Worm (Caenorhabditis elegans) whole organism, L3 larva: ENCODE measurements around the gene F59F5.7.

ENCODE experiments used
- aly-2 ChIP-seq: fragments of 150-350 bp; optimal IDR thresholded peaks from 2 replicates; lab custom pipeline; 2014; ENCODE audit warnings: missing biosample characterization, missing genetic modification characterization
- ceh-82 ChIP-seq: fragments of 150-350 bp; optimal IDR thresholded peaks from 2 replicates; lab custom pipeline; 2014; ENCODE audit warnings: missing biosample characterization, missing genetic modification characterization
- egl-27 ChIP-seq: sonication (generic microtip); optimal IDR thresholded peaks from 4 replicates; lab custom pipeline; 2017; ENCODE audit warnings: missing biosample characterization, missing genetic modification reagents, missing genetic modification characterization
- nhr-23 ChIP-seq: fragments of 150-350 bp; optimal IDR thresholded peaks from 2 replicates; lab custom pipeline; 2014; ENCODE audit warnings: missing biosample characterization, missing genetic modification reagents, missing genetic modification characterization
- sea-2 ChIP-seq: fragments of 150-350 bp; sonication (generic microtip); optimal IDR thresholded peaks from 4 replicates; lab custom pipeline; 2014; ENCODE audit warnings: missing biosample characterization, missing genetic modification reagents, missing genetic modification characterization
- skn-1 ChIP-seq: fragments of 150-350 bp; optimal IDR thresholded peaks from 2 replicates; lab custom pipeline; 2014; ENCODE audit warnings: missing biosample characterization, missing genetic modification characterization

DNA sequence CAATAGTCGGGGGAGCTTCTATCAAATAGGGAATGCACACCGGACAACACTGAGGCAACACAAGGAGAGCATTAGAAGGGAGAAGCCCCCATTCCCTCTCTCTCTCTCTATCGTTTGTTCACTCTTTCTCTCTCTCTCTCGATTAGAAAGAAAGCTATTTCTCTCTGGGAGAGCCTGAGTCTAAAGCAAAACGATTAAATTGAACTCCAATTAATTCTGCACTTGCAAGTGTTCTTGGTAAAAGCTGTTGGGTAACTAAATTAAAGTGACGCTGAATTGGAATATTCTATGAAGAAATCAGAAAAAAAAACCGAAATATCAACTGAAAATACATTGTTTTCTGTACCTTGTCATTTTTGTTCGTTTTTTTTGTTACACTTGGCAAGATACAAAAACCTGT is 56.7 kb downstream of the F59F5.7 start:
- TF ChIP-seq aly-2 (no peak), nhr-23 (tag; lab: Kevin White, UChicago) (no peak), ceh-82 (tag; lab: Kevin White, UChicago) (no peak), skn-1 (tag; lab: Kevin White, UChicago) (no peak), egl-27 (tag; lab: Kevin White, UChicago) (no peak), sea-2 (GFP tag; lab: Kevin White, UChicago) (no peak)
